Fruit fly (Drosophila melanogaster) whole organism, embryonic: Measurements from ENCODE around the gene CG15916.

ENCODE experiments used
- Adf1 ChIP-seq: fragments of 200-800 bp; sonication (Bioruptor generic); IDR thresholded peaks from 2 replicates; pipeline ENCODE4 v1.3.6; 2022; ENCODE audit warnings: missing biosample characterization, missing genetic modification characterization
- Antp ChIP-seq: fragments of 200-800 bp; sonication (Bioruptor generic); optimal IDR thresholded peaks from 3 replicates; lab custom pipeline; 2016; ENCODE audit warnings: missing biosample characterization, missing genetic modification characterization
- Bteb2 ChIP-seq: fragments of 200-800 bp; sonication (Bioruptor generic); optimal IDR thresholded peaks from 2 replicates; lab custom pipeline; 2016; ENCODE audit warnings: missing biosample characterization, missing genetic modification characterization
- C15 ChIP-seq: fragments of 200-800 bp; sonication (Bioruptor generic); IDR thresholded peaks from 3 replicates; pipeline ENCODE4 v1.3.6; 2022; ENCODE audit warnings: missing biosample characterization, missing genetic modification characterization
- CG10543 ChIP-seq: fragments of 200-800 bp; sonication (Bioruptor generic); optimal IDR thresholded peaks from 3 replicates; lab custom pipeline; 2017; ENCODE audit warnings: missing biosample characterization, mild to moderate bottlenecking, missing genetic modification characterization, moderate library complexity
- CG11247 ChIP-seq: fragments of 200-800 bp; sonication (Bioruptor generic); IDR thresholded peaks from 2 replicates; pipeline ENCODE4 v1.3.6; 2022; ENCODE audit warnings: missing biosample characterization, missing genetic modification characterization
- CG12769 ChIP-seq: fragments of 200-800 bp; sonication (Bioruptor generic); optimal IDR thresholded peaks from 2 replicates; lab custom pipeline; 2019; ENCODE audit warnings: missing biosample characterization, mild to moderate bottlenecking, missing genetic modification characterization, moderate library complexity
- CG13424 ChIP-seq: fragments of 200-800 bp; sonication (Bioruptor generic); optimal IDR thresholded peaks from 2 replicates; lab custom pipeline; 2019; ENCODE audit warnings: missing biosample characterization, mild to moderate bottlenecking, missing genetic modification characterization, moderate library complexity
- CG14014 ChIP-seq: fragments of 200-800 bp; sonication (Bioruptor generic); IDR thresholded peaks from 2 replicates; pipeline ENCODE4 v1.3.6; 2022; ENCODE audit warnings: missing biosample characterization, missing genetic modification characterization
- CG14965 ChIP-seq: fragments of 200-800 bp; sonication (Bioruptor generic); optimal IDR thresholded peaks from 2 replicates; lab custom pipeline; 2016; ENCODE audit warnings: missing biosample characterization, missing genetic modification characterization, borderline replicate concordance
- CG17829 ChIP-seq: fragments of 200-800 bp; optimal IDR thresholded peaks from 2 replicates; lab custom pipeline; 2019; ENCODE audit warnings: missing biosample characterization, mild to moderate bottlenecking, missing genetic modification characterization, moderate library complexity
- CG17912 ChIP-seq: fragments of 200-800 bp; sonication (Bioruptor generic); optimal IDR thresholded peaks from 2 replicates; lab custom pipeline; 2018; ENCODE audit warnings: missing biosample characterization, mild to moderate bottlenecking, missing genetic modification characterization
- CG2889 ChIP-seq: fragments of 200-800 bp; sonication (Bioruptor generic); IDR thresholded peaks from 3 replicates; pipeline ENCODE4 v1.3.6; 2022; ENCODE audit warnings: missing biosample characterization, missing genetic modification characterization
- CG30020 ChIP-seq: fragments of 200-800 bp; optimal IDR thresholded peaks from 2 replicates; lab custom pipeline; 2019; ENCODE audit warnings: missing biosample characterization, mild to moderate bottlenecking, missing genetic modification characterization, moderate library complexity
- CG30403 ChIP-seq: fragments of 200-800 bp; sonication (Bioruptor generic); optimal IDR thresholded peaks from 3 replicates; lab custom pipeline; 2016; ENCODE audit warnings: missing biosample characterization, missing genetic modification characterization
- CG31388 ChIP-seq: fragments of 200-800 bp; sonication (Bioruptor generic); optimal IDR thresholded peaks from 2 replicates; lab custom pipeline; 2016; ENCODE audit warnings: missing biosample characterization, missing genetic modification characterization
- CG32532 ChIP-seq: fragments of 200-800 bp; sonication (Bioruptor generic); IDR thresholded peaks from 2 replicates; pipeline ENCODE4 v1.3.6; 2022; ENCODE audit warnings: missing biosample characterization, missing genetic modification characterization
- CG33557 ChIP-seq: fragments of 200-800 bp; sonication (Bioruptor generic); optimal IDR thresholded peaks from 2 replicates; lab custom pipeline; 2019; ENCODE audit warnings: missing biosample characterization, mild to moderate bottlenecking, missing genetic modification characterization, moderate library complexity
- CG6765 ChIP-seq: fragments of 200-800 bp; sonication (Bioruptor generic); optimal IDR thresholded peaks from 3 replicates; lab custom pipeline; 2017; ENCODE audit warnings: missing biosample characterization, mild to moderate bottlenecking, missing genetic modification characterization
- CG6854 ChIP-seq: fragments of 200-800 bp; sonication (Bioruptor generic); optimal IDR thresholded peaks from 3 replicates; lab custom pipeline; 2017; ENCODE audit warnings: missing biosample characterization, mild to moderate bottlenecking, missing genetic modification characterization
- CG7271 ChIP-seq: fragments of 200-800 bp; sonication (Bioruptor generic); optimal IDR thresholded peaks from 2 replicates; lab custom pipeline; 2018; ENCODE audit warnings: missing biosample characterization, mild to moderate bottlenecking, missing genetic modification characterization, moderate library complexity
- CG8089 ChIP-seq: fragments of 200-800 bp; sonication (Bioruptor generic); optimal IDR thresholded peaks from 3 replicates; lab custom pipeline; 2016; ENCODE audit warnings: missing biosample characterization, missing genetic modification characterization
- CG8388 ChIP-seq: fragments of 200-800 bp; sonication (Bioruptor generic); optimal IDR thresholded peaks from 2 replicates; lab custom pipeline; 2019; ENCODE audit warnings: missing biosample characterization, mild to moderate bottlenecking, missing genetic modification characterization, moderate library complexity
- CG9932 ChIP-seq: fragments of 200-800 bp; sonication (Bioruptor generic); IDR thresholded peaks from 2 replicates; pipeline ENCODE4 v1.3.6; 2022; ENCODE audit warnings: missing biosample characterization, missing genetic modification characterization
- Doc3 ChIP-seq: fragments of 200-800 bp; sonication (Bioruptor generic); IDR thresholded peaks from 3 replicates; pipeline ENCODE4 v1.3.6; 2022; ENCODE audit warnings: missing biosample characterization, missing genetic modification characterization; ENCODE audit not compliant: partially characterized antibody
- E2f2 ChIP-seq: fragments of 200-800 bp; sonication (Bioruptor generic); IDR thresholded peaks from 2 replicates; pipeline ENCODE4 v1.3.6; 2022; ENCODE audit warnings: missing biosample characterization, missing genetic modification characterization
- Fer2 ChIP-seq: fragments of 200-800 bp; sonication (Bioruptor generic); optimal IDR thresholded peaks from 2 replicates; lab custom pipeline; 2018; ENCODE audit warnings: missing biosample characterization, mild to moderate bottlenecking, missing genetic modification characterization, moderate library complexity
- HLH3B ChIP-seq: fragments of 200-800 bp; sonication (Bioruptor generic); IDR thresholded peaks from 2 replicates; pipeline ENCODE4 v1.3.6; 2022; ENCODE audit warnings: missing biosample characterization, missing genetic modification characterization
- Mad ChIP-seq: fragments of 200-800 bp; sonication (Bioruptor generic); optimal IDR thresholded peaks from 2 replicates; lab custom pipeline; 2016; ENCODE audit warnings: missing biosample characterization, missing genetic modification characterization
- Meics ChIP-seq: fragments of 200-800 bp; sonication (Bioruptor generic); optimal IDR thresholded peaks from 2 replicates; lab custom pipeline; 2017; ENCODE audit warnings: missing biosample characterization, mild to moderate bottlenecking, missing genetic modification characterization
- Usf ChIP-seq: fragments of 200-800 bp; sonication (Bioruptor generic); optimal IDR thresholded peaks from 2 replicates; lab custom pipeline; 2017; ENCODE audit warnings: missing genotype, missing biosample characterization, missing genetic modification characterization
- Vsx1 ChIP-seq: fragments of 200-800 bp; sonication (Bioruptor generic); optimal IDR thresholded peaks from 2 replicates; lab custom pipeline; 2017; ENCODE audit warnings: missing biosample characterization, mild to moderate bottlenecking, missing genetic modification characterization, missing genetic modification reagents
- abd-A ChIP-seq: fragments of 200-800 bp; sonication (Bioruptor generic); optimal IDR thresholded peaks from 3 replicates; lab custom pipeline; 2019; ENCODE audit warnings: missing biosample characterization, mild to moderate bottlenecking, missing genetic modification characterization, moderate library complexity
- ato ChIP-seq: fragments of 200-800 bp; sonication (Bioruptor generic); IDR thresholded peaks from 2 replicates; pipeline ENCODE4 v1.3.6; 2022; ENCODE audit warnings: missing biosample characterization, missing genetic modification characterization; ENCODE audit not compliant: partially characterized antibody
- bigmax ChIP-seq: fragments of 200-800 bp; sonication (Bioruptor generic); optimal IDR thresholded peaks from 2 replicates; lab custom pipeline; 2018; ENCODE audit warnings: missing biosample characterization, mild to moderate bottlenecking, missing genetic modification characterization
- cad ChIP-seq: fragments of >200 bp; optimal IDR thresholded peaks from 2 replicates; lab custom pipeline; 2017; ENCODE audit warnings: missing biosample characterization, missing genetic modification characterization
- cas ChIP-seq: fragments of 200-800 bp; sonication (Bioruptor generic); IDR thresholded peaks from 2 replicates; pipeline ENCODE4 v1.3.6; 2022; ENCODE audit warnings: missing biosample characterization, missing genetic modification characterization
- cato ChIP-seq: fragments of 200-800 bp; sonication (Bioruptor generic); optimal IDR thresholded peaks from 2 replicates; lab custom pipeline; 2016; ENCODE audit warnings: missing biosample characterization, missing genetic modification characterization, borderline replicate concordance
- ci ChIP-seq: fragments of 200-800 bp; sonication (Bioruptor generic); IDR thresholded peaks from 3 replicates; pipeline ENCODE4 v1.3.6; 2022; ENCODE audit warnings: missing biosample characterization, missing genetic modification characterization
- dpn ChIP-seq, 2 experiments: fragments of 200-800 bp; sonication (Bioruptor generic); optimal IDR thresholded peaks; 3 replicates each; lab custom pipeline; 2016; ENCODE audit warnings: missing biosample characterization in 2 of 2, missing genetic modification characterization in 2 of 2
- fd3F ChIP-seq: fragments of 200-800 bp; sonication (Bioruptor generic); optimal IDR thresholded peaks from 2 replicates; lab custom pipeline; 2018; ENCODE audit warnings: missing biosample characterization, mild to moderate bottlenecking, missing genetic modification characterization, moderate library complexity
- gt ChIP-seq: fragments of 200-800 bp; sonication (Bioruptor generic); IDR thresholded peaks from 2 replicates; pipeline ENCODE4 v1.3.6; 2022; ENCODE audit warnings: missing biosample characterization, missing genetic modification characterization
- knrl ChIP-seq: fragments of 200-800 bp; sonication (Bioruptor generic); IDR thresholded peaks from 3 replicates; pipeline ENCODE4 v1.3.6; 2022; ENCODE audit warnings: missing biosample characterization, missing genetic modification characterization; ENCODE audit not compliant: partially characterized antibody
- lov ChIP-seq, 2 experiments: fragments of 200-800 bp in 1 of 2; fragments of >200 bp in 1 of 2; sonication (Bioruptor generic) in 1 of 2; IDR thresholded peaks in 1 of 2; optimal IDR thresholded peaks in 1 of 2; 2 replicates in 1 of 2; 3 replicates in 1 of 2; pipeline versions ENCODE4 v1.3.6 to Lab custom; 2017 to 2022; ENCODE audit warnings: missing biosample characterization in 1 of 2, missing genetic modification characterization in 1 of 2
- mam ChIP-seq: fragments of 200-800 bp; sonication (Bioruptor generic); optimal IDR thresholded peaks from 3 replicates; lab custom pipeline; 2016; ENCODE audit warnings: missing biosample characterization, missing genetic modification characterization
- p53 ChIP-seq: fragments of 200-800 bp; sonication (Bioruptor generic); optimal IDR thresholded peaks from 2 replicates; lab custom pipeline; 2016; ENCODE audit warnings: missing biosample characterization, missing genetic modification characterization
- psq ChIP-seq: fragments of 200-800 bp; sonication (Bioruptor generic); optimal IDR thresholded peaks from 2 replicates; lab custom pipeline; 2017; ENCODE audit warnings: missing biosample characterization, missing genetic modification characterization
- slp2 ChIP-seq: fragments of 200-800 bp; sonication (Bioruptor generic); optimal IDR thresholded peaks from 2 replicates; lab custom pipeline; 2016; ENCODE audit warnings: missing biosample characterization, missing genetic modification characterization
- so ChIP-seq: fragments of 200-800 bp; sonication (Bioruptor generic); IDR thresholded peaks from 3 replicates; pipeline ENCODE4 v1.3.6; 2022; ENCODE audit warnings: missing biosample characterization, missing genetic modification characterization
- sqz ChIP-seq: fragments of 200-800 bp; sonication (Bioruptor generic); optimal IDR thresholded peaks from 3 replicates; lab custom pipeline; 2018; ENCODE audit warnings: missing biosample characterization, mild to moderate bottlenecking, missing genetic modification characterization
- ssp ChIP-seq: fragments of 200-800 bp; sonication (Bioruptor generic); IDR thresholded peaks from 2 replicates; pipeline ENCODE4 v1.3.6; 2022; ENCODE audit warnings: missing biosample characterization, missing genetic modification characterization

The CG15916 gene

dm6 chrX:15844139-15844538, 46.2 kb upstream of the CG15916 start, which contains the start of the genes ArgRS and CG8578:
Gene ArgRS, minus strand, starts transcription at chrX:15844145.
Gene CG8578, plus strand, starts transcription at chrX:15844476.
- TF ChIP-seq mam (peak; percentile 91), CG8089 (GFP tag; lab: Kevin White, UChicago) (no peak), CG12769 (no peak), p53 (peak; percentile 57), Meics (GFP tag; lab: Kevin White, UChicago) (no peak), gt (GFP tag; lab: Robert Waterston, UW) (no peak), so (no peak), CG11247 (GFP tag; lab: Robert Waterston, UW) (no peak), CG6765 (GFP tag; lab: Kevin White, UChicago) (no peak), abd-A (tag; lab: Kevin White, UChicago) (no peak), CG14014 (GFP tag; lab: Robert Waterston, UW) (no peak; the same call in 1 of the 2 replicates), Vsx1 (GFP tag; lab: Kevin White, UChicago) (no peak), ci (GFP tag; lab: Robert Waterston, UW) (no peak), cas (GFP tag; lab: Robert Waterston, UW) (0 out of 2 replicates have a peak, but pooled peaks have one; percentile 28), Adf1 (GFP tag; lab: Robert Waterston, UW) (no peak), cato (GFP tag; lab: Kevin White, UChicago) (no peak), E2f2 (GFP tag; lab: Robert Waterston, UW) (peak; percentile 38; the same call in 1 of the 2 replicates), dpn (GFP tag; optimal IDR thresholded peaks at IDR 0.05; lab: Kevin White, UChicago) (peak; percentile 62 to 88), C15 (GFP tag; lab: Robert Waterston, UW) (no peak), ssp (GFP tag; lab: Robert Waterston, UW) (peak; percentile 95), CG10543 (no peak), CG17912 (GFP tag; lab: Kevin White, UChicago) (no peak), CG17829 (tag; lab: Kevin White, UChicago) (peak; percentile 74), CG2889 (GFP tag; lab: Robert Waterston, UW) (no peak), Mad (no peak), CG13424 (peak; percentile 50), CG32532 (GFP tag; lab: Robert Waterston, UW) (no peak; the same call in 1 of the 2 replicates), slp2 (GFP tag; lab: Kevin White, UChicago) (peak; percentile 88), ato (GFP tag; lab: Robert Waterston, UW) (no peak), Usf (GFP tag; lab: Kevin White, UChicago) (no peak), Bteb2 (GFP tag; lab: Kevin White, UChicago) (peak; percentile 16), knrl (peak; percentile 91), psq (GFP tag; lab: Kevin White, UChicago) (no peak), CG7271 (tag; lab: Kevin White, UChicago) (no peak), Antp (GFP tag; lab: Kevin White, UChicago) (peak; percentile 93), CG14965 (GFP tag; lab: Kevin White, UChicago) (no peak), CG33557 (GFP tag; lab: Kevin White, UChicago) (peak; percentile 30), Fer2 (no peak), Doc3 (peak; percentile 61), CG30020 (tag; lab: Kevin White, UChicago) (peak; percentile 96), fd3F (GFP tag; lab: Kevin White, UChicago) (no peak), HLH3B (GFP tag; lab: Robert Waterston, UW) (no peak), lov (optimal IDR thresholded peaks at IDR 0.05; lab: Kevin White, UChicago) (no peak), lov (GFP tag; IDR thresholded peaks at IDR 0.05; lab: Robert Waterston, UW) (no peak; the same call in 2 of the 3 replicates), CG8388 (GFP tag; lab: Kevin White, UChicago) (no peak), bigmax (no peak), CG30403 (GFP tag; lab: Kevin White, UChicago) (peak; percentile 46), sqz (GFP tag; lab: Kevin White, UChicago) (no peak), CG31388 (GFP tag; lab: Kevin White, UChicago) (no peak), CG6854 (no peak), cad (GFP tag; lab: Kevin White, UChicago) (no peak), CG9932 (GFP tag; lab: Robert Waterston, UW) (no peak)
